Worm (Caenorhabditis elegans) whole organism, young adult: ENCODE measurements around the gene F16B4.4.

Experiments
- B0019.2 ChIP-seq: fragments of 200-800 bp; sonication (Bioruptor generic); conservative IDR thresholded peaks from 2 replicates; pipeline ENCODE4 v1.3.6; 2022; ENCODE audit warnings: missing genetic modification reagents, missing genetic modification characterization, missing compliant biosample characterization
- B0261.1 ChIP-seq: sonication (generic microtip); optimal IDR thresholded peaks from 2 replicates; lab custom pipeline; 2016; ENCODE audit warnings: mild to moderate bottlenecking, missing genetic modification characterization, moderate library complexity, missing compliant biosample characterization
- F39B2.1 ChIP-seq: fragments of 200-800 bp; sonication (Bioruptor generic); IDR thresholded peaks from 2 replicates; pipeline ENCODE4 v1.3.6; 2022; ENCODE audit warnings: missing genetic modification reagents, missing genetic modification characterization, missing compliant biosample characterization
- F49E8.2 ChIP-seq: sonication (generic microtip); optimal IDR thresholded peaks from 3 replicates; lab custom pipeline; 2017; ENCODE audit warnings: missing genetic modification characterization, mild to moderate bottlenecking, missing compliant biosample characterization, antibody characterized with exemption, moderate library complexity; ENCODE audit not compliant: insufficient read depth
- Y79H2A.3 ChIP-seq: fragments of 200-800 bp; sonication (Bioruptor generic); conservative IDR thresholded peaks from 2 replicates; pipeline ENCODE4 v1.3.6; 2022; ENCODE audit warnings: missing genetic modification reagents, missing genetic modification characterization, missing compliant biosample characterization
- ceh-40 ChIP-seq: fragments of 200-800 bp; sonication (Bioruptor generic); IDR thresholded peaks from 2 replicates; pipeline ENCODE4 v1.3.6; 2022; ENCODE audit warnings: missing genetic modification characterization, missing compliant biosample characterization
- dpl-1 ChIP-seq: fragments of 150-350 bp; optimal IDR thresholded peaks from 2 replicates; lab custom pipeline; 2014; ENCODE audit warnings: missing biosample characterization, missing genetic modification reagents, missing genetic modification characterization
- egrh-3 ChIP-seq: fragments of 200-800 bp; sonication (Bioruptor generic); IDR thresholded peaks from 2 replicates; pipeline ENCODE4 v1.3.6; 2022; ENCODE audit warnings: missing genetic modification reagents, missing genetic modification characterization, missing compliant biosample characterization
- hsf-1 ChIP-seq: fragments of 200-800 bp; sonication (Bioruptor generic); IDR thresholded peaks from 2 replicates; pipeline ENCODE4 v1.3.6; 2022; ENCODE audit warnings: missing genetic modification reagents, missing genetic modification characterization, missing compliant biosample characterization
- madf-3 ChIP-seq: fragments of 200-800 bp; sonication (Bioruptor generic); IDR thresholded peaks from 2 replicates; pipeline ENCODE4 v1.3.6; 2022; ENCODE audit warnings: missing genetic modification reagents, missing genetic modification characterization, missing compliant biosample characterization
- tbp1 ChIP-seq: fragments of 200-800 bp; sonication (Bioruptor generic); optimal IDR thresholded peaks from 2 replicates; lab custom pipeline; 2018; ENCODE audit warnings: mild to moderate bottlenecking, missing genetic modification characterization, missing compliant biosample characterization
- unc-130 ChIP-seq: sonication (generic microtip); optimal IDR thresholded peaks from 2 replicates; lab custom pipeline; 2016; ENCODE audit warnings: missing genetic modification reagents, missing genetic modification characterization, missing compliant biosample characterization
- unc-62 ChIP-seq: fragments of 150-350 bp; optimal IDR thresholded peaks from 2 replicates; lab custom pipeline; 2014; ENCODE audit warnings: missing biosample characterization, missing genetic modification reagents, missing genetic modification characterization
- zfh-2 ChIP-seq: fragments of 200-800 bp; sonication (Bioruptor generic); conservative IDR thresholded peaks from 2 replicates; pipeline ENCODE4 v1.3.6; 2022; ENCODE audit warnings: missing genetic modification reagents, missing genetic modification characterization, missing compliant biosample characterization

ce11 chrV:1558113-1558512 is 35.7 kb upstream of the F16B4.4 start:
- TF ChIP-seq zfh-2 (GFP tag; lab: Robert Waterston, UW): no peak
- no peak for TF ChIP-seq unc-130 (GFP tag; lab: Kevin White, UChicago)
- TF ChIP-seq unc-62 (GFP tag; lab: Kevin White, UChicago): no peak
- TF ChIP-seq B0261.1 (tag; lab: Kevin White, UChicago): no peak
- no peak for TF ChIP-seq dpl-1 (GFP tag; lab: Kevin White, UChicago)
- no peak for TF ChIP-seq tbp1
- TF ChIP-seq Y79H2A.3: no peak
- no peak for TF ChIP-seq hsf-1 (GFP tag; lab: Robert Waterston, UW)
- no peak for TF ChIP-seq F49E8.2 (tag; lab: Kevin White, UChicago)
- no peak for TF ChIP-seq F39B2.1 (GFP tag; lab: Robert Waterston, UW)
- no peak for TF ChIP-seq egrh-3 (GFP tag; lab: Robert Waterston, UW)
- no peak for TF ChIP-seq ceh-40
- no peak for TF ChIP-seq B0019.2
- no peak for TF ChIP-seq madf-3 (GFP tag; lab: Robert Waterston, UW)
